Worm (Caenorhabditis elegans) whole organism, early embryonic: ENCODE data around the gene inpp-1.
"Not testable (repeated sequence)": the region's sequence is repeated elsewhere in the genome, so short reads cannot be mapped to it uniquely, and the experiment has no call there.

Experiments
- B0310.2 ChIP-seq: sonication (generic microtip); optimal IDR thresholded peaks from 2 replicates; lab custom pipeline; 2016; ENCODE audit warnings: mild to moderate bottlenecking, missing genetic modification characterization, missing compliant biosample characterization
- F13C5.2 ChIP-seq: sonication (generic microtip); optimal IDR thresholded peaks from 2 replicates; lab custom pipeline; 2017; ENCODE audit warnings: mild to moderate bottlenecking, missing genetic modification characterization, inconsistent platforms, missing compliant biosample characterization
- aly-1 ChIP-seq: sonication (generic microtip); optimal IDR thresholded peaks from 2 replicates; lab custom pipeline; 2016; ENCODE audit warnings: missing genetic modification characterization, missing compliant biosample characterization
- ama-1 ChIP-seq: fragments of 150-350 bp; optimal IDR thresholded peaks from 2 replicates; lab custom pipeline; 2014
- ceh-13 ChIP-seq: fragments of 200-800 bp; sonication (Bioruptor generic); optimal IDR thresholded peaks from 2 replicates; lab custom pipeline; 2018; ENCODE audit warnings: mild to moderate bottlenecking, missing genetic modification characterization, missing compliant biosample characterization
- ceh-36 ChIP-seq: sonication (generic microtip); optimal IDR thresholded peaks from 2 replicates; lab custom pipeline; 2016; ENCODE audit warnings: missing genetic modification characterization, inconsistent platforms, missing compliant biosample characterization
- flt-1 ChIP-seq: fragments of 200-800 bp; sonication (Bioruptor generic); IDR thresholded peaks from 2 replicates; pipeline ENCODE4 v1.3.6; 2022; ENCODE audit warnings: missing genetic modification characterization, missing compliant biosample characterization
- hmbx-1 ChIP-seq: sonication (generic microtip); optimal IDR thresholded peaks from 2 replicates; lab custom pipeline; 2016; ENCODE audit warnings: mild to moderate bottlenecking, missing genetic modification characterization, missing compliant biosample characterization
- hmg-4 ChIP-seq: fragments of 200-800 bp; sonication (Bioruptor generic); optimal IDR thresholded peaks from 2 replicates; lab custom pipeline; 2018; ENCODE audit warnings: mild to moderate bottlenecking, missing genetic modification characterization, missing compliant biosample characterization
- hnd-1 ChIP-seq: sonication (generic microtip); optimal IDR thresholded peaks from 2 replicates; lab custom pipeline; 2016; ENCODE audit warnings: missing genetic modification characterization, missing compliant biosample characterization
- pes-1 ChIP-seq: fragments of 200-800 bp; sonication (Bioruptor generic); IDR thresholded peaks from 2 replicates; pipeline ENCODE4 v1.3.6; 2022; ENCODE audit warnings: missing genetic modification reagents, missing genetic modification characterization, missing compliant biosample characterization
- scrt-1 ChIP-seq: fragments of 200-800 bp; sonication (Bioruptor generic); IDR thresholded peaks from 2 replicates; pipeline ENCODE4 v1.3.6; 2022; ENCODE audit warnings: missing genetic modification characterization, missing compliant biosample characterization
- sea-1 ChIP-seq: fragments of 200-800 bp; sonication (Bioruptor generic); conservative IDR thresholded peaks from 2 replicates; pipeline ENCODE4 v1.3.6; 2022; ENCODE audit warnings: missing genetic modification characterization, missing compliant biosample characterization
- tbx-11 ChIP-seq: fragments of 200-800 bp; sonication (Bioruptor generic); IDR thresholded peaks from 2 replicates; pipeline ENCODE4 v1.3.6; 2022; ENCODE audit warnings: missing genetic modification characterization, missing compliant biosample characterization
- tbx-37 ChIP-seq: fragments of 200-800 bp; sonication (Bioruptor generic); conservative IDR thresholded peaks from 2 replicates; pipeline ENCODE4 v1.3.6; 2022; ENCODE audit warnings: missing genetic modification reagents, missing genetic modification characterization, missing compliant biosample characterization
- tra-4 ChIP-seq: sonication (generic microtip); optimal IDR thresholded peaks from 2 replicates; lab custom pipeline; 2017; ENCODE audit warnings: missing genetic modification characterization, missing compliant biosample characterization

Gene inpp-1

ce11 chrIV:10764206-10764605, 9.5 kb downstream of the inpp-1 start, which contains the start of gene T25B9.11:
Gene T25B9.11, plus strand, starts transcription at chrIV:10764506.
- no peak for TF ChIP-seq tbx-37
- no peak for TF ChIP-seq hmbx-1 (tag; lab: Kevin White, UChicago)

DNA sequence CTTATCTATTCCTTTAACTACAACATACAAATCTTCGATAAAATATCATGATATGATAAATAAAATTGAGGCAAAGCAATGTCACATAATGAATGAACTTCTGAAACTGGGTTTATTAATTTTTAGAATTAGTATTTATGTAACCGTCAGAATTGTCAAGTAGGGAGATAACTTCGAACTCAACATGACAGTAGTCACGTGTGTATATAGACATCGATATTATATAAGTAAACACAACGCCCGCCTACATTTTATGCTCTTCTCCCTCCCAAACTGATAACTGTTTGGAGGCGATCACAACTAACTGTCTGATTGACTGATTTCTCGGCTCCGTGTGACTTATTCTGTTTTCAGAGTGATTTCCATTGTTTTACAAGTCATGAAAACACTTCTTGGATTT, 12.4 kb downstream of the inpp-1 start, which contains the start of gene ugt-54:
ugt-54 (plus strand) TSS at position 355 of the 400 bp plus-strand sequence.
- no peak for TF ChIP-seq tra-4 (tag; lab: Kevin White, UChicago)
- TF ChIP-seq hnd-1 (tag; lab: Kevin White, UChicago): no peak
- TF ChIP-seq scrt-1 (GFP tag; lab: Robert Waterston, UW): no peak
- TF ChIP-seq pes-1 (GFP tag; lab: Robert Waterston, UW): no peak
- no peak for TF ChIP-seq tbx-11 (GFP tag; lab: Robert Waterston, UW)
- no peak for TF ChIP-seq flt-1 (GFP tag; lab: Robert Waterston, UW)
- TF ChIP-seq hmbx-1 (tag; lab: Kevin White, UChicago): no peak
- no peak for TF ChIP-seq hmg-4 (GFP tag; lab: Kevin White, UChicago)
- no peak for TF ChIP-seq ama-1 (lab: Kevin White, UChicago)
- TF ChIP-seq ceh-13 (GFP tag; lab: Kevin White, UChicago): no peak
- TF ChIP-seq F13C5.2 (tag; lab: Kevin White, UChicago): no peak
- no peak for TF ChIP-seq ceh-36 (tag; lab: Kevin White, UChicago)
- no peak for TF ChIP-seq aly-1 (tag; lab: Kevin White, UChicago)

DNA sequence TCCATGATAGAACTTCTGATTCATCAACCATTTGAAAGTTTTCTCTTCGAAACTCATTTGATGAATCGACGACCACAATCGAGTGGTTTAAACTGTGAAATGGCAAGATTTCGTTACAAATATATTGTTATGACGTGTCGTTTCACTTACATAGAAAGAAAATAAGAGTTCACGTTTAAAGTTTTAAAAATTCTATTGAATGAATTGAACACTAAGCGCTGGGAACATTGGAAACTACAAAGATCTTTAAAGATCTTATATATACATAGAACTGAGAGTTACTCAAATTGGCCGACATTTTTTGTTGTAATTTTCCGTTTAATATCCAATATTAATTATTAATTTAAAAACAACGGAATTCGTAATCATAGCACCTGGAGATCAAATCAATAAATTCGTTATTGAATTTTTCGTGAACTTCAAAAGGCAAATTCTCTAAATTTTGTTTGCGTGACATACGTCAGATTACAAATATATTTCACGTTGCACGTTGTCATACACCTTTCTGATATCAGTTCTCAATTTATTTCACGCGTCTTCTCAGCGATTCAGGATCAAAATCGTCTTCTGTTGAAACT, 16.0 kb downstream of the inpp-1 start, which contains the start of the genes T25B9.4 and T25B9.6:
T25B9.4 (minus strand) TSS at position 101 of the 578 bp plus-strand sequence.
T25B9.6 (plus strand) TSS at position 528 of the 578 bp plus-strand sequence.
- no peak for TF ChIP-seq ceh-36 (tag; lab: Kevin White, UChicago)

ce11 chrIV:10754685-10755084, 19.0 kb downstream of the inpp-1 start, which contains the start of gene T25B9.5:
Gene T25B9.5, minus strand, starts transcription at chrIV:10754785.
- TF ChIP-seq hmbx-1 (tag; lab: Kevin White, UChicago) (no peak), pes-1 (GFP tag; lab: Robert Waterston, UW) (no peak), tra-4 (tag; lab: Kevin White, UChicago) (no peak), ceh-13 (GFP tag; lab: Kevin White, UChicago) (no peak), F13C5.2 (tag; lab: Kevin White, UChicago) (no peak), flt-1 (GFP tag; lab: Robert Waterston, UW) (no peak), aly-1 (tag; lab: Kevin White, UChicago) (no peak)

- TF ChIP-seq scrt-1 (GFP tag; lab: Robert Waterston, UW); ceh-13 (GFP tag; lab: Kevin White, UChicago); B0310.2 (tag; lab: Kevin White, UChicago): not testable (repeated sequence)
These were observed 22.0 kb downstream of the inpp-1 start, which contains the start of gene T25B9.2 for ce11 chrIV:10751740-10752139. Gene T25B9.2, minus strand, starts transcription at chrIV:10751840.

DNA sequence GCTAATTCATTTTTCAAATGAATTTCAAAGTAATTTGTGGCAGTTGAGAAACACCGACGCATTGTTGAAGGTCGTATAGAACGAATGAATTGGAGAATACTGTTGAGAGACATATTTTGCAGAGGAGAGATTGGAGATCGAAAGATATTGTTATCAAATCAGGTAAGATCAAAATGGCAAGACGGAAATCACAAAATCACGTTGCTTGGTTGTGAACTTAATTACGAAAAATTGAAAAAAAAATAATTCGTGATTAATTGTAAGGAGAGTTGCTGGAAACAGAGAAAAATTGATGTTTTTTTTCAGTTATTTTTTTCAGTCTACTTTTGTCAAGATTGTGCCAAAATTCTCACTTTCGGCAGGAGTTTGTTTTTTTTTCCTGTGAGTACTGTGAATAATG, 23.7 kb downstream of the inpp-1 start, which contains the start of gene T25B9.1:
T25B9.1 (minus strand) TSS at position 101 of the 400 bp plus-strand sequence.
- TF ChIP-seq sea-1 (GFP tag; lab: Robert Waterston, UW): no peak
- TF ChIP-seq hmg-4 (GFP tag; lab: Kevin White, UChicago): no peak
- no peak for TF ChIP-seq flt-1 (GFP tag; lab: Robert Waterston, UW)

DNA sequence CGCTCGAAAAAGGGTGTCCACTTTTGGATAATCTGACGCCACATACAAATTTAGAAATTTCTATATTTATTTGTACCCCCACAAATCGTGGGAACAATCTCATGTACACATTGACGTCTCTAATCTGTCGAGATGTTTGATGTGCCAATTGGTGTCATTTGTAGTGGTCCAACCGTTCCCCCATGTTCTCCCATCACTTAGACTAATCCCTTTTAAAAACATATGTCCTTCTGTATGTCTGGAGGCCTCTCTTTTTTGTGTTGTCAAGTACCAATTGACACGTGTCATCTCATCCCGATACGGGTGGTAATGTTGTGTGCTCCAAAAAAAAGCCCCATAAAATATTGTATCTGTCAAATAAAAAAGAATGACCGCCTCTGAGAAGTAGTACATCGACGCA, 28.4 kb downstream of the inpp-1 start:
- TF ChIP-seq ceh-36 (tag; lab: Kevin White, UChicago) (peak; percentile 6), tbx-11 (GFP tag; lab: Robert Waterston, UW) (no peak)

DNA sequence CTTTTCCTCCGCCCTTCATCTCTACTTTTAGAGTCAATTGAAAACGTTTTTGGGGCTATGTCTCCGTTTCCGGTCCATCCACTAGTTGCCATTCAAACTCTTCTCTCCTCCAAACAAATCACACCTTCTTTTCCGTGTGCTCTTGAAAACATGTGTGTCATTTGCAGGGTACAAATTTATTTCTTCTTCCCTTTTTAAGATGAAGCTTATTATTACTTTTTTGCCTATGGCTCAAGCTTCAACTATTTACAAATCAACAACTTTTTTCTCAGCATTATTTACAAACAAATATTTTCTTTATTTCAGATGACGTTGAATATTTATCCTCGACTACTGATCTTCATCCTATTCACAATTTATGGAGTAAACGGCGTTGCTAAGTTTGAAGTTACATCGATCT, 29.2 kb downstream of the inpp-1 start, which contains the start of gene T25B9.3:
T25B9.3 (plus strand) TSS at position 301 of the 400 bp plus-strand sequence.
- no peak for TF ChIP-seq aly-1 (tag; lab: Kevin White, UChicago)
- no peak for TF ChIP-seq tra-4 (tag; lab: Kevin White, UChicago)
- TF ChIP-seq hmbx-1 (tag; lab: Kevin White, UChicago): no peak
- no peak for TF ChIP-seq tbx-37
- no peak for TF ChIP-seq tbx-11 (GFP tag; lab: Robert Waterston, UW)
- no peak for TF ChIP-seq ama-1 (lab: Kevin White, UChicago)
- TF ChIP-seq sea-1 (GFP tag; lab: Robert Waterston, UW): no peak
- no peak for TF ChIP-seq F13C5.2 (tag; lab: Kevin White, UChicago)
- no peak for TF ChIP-seq flt-1 (GFP tag; lab: Robert Waterston, UW)

DNA sequence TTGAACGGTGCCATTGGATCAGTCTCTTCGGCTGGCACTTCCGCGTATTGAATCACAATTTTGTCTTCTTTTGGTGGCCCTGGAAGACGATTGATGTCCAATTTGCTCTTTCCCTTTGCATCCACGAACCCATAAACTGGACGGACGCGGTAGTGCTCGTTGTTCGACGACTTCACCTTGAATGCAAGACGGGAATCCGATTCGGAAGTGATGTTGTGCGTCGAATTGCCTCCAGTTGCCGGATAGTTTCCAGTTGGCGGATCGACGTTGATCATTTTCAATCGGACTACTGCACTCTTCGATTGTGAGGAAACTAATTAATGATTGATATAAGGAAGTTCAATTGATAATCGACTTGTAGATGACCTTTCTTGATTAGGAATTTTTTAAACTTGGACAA, 35.4 kb downstream of the inpp-1 start, which contains the start of gene ssp-34:
ssp-34 (minus strand) TSS at position 275 of the 400 bp plus-strand sequence.
- TF ChIP-seq tra-4 (tag; lab: Kevin White, UChicago) (no peak), B0310.2 (tag; lab: Kevin White, UChicago) (no peak), hnd-1 (tag; lab: Kevin White, UChicago) (no peak), scrt-1 (GFP tag; lab: Robert Waterston, UW) (no peak), hmbx-1 (tag; lab: Kevin White, UChicago) (no peak), tbx-11 (GFP tag; lab: Robert Waterston, UW) (no peak), aly-1 (tag; lab: Kevin White, UChicago) (no peak), F13C5.2 (tag; lab: Kevin White, UChicago) (no peak), sea-1 (GFP tag; lab: Robert Waterston, UW) (no peak), ama-1 (lab: Kevin White, UChicago) (no peak)
